Worm (Caenorhabditis elegans): Measurements from ENCODE around the gene gtf-2F2.

DNA sequence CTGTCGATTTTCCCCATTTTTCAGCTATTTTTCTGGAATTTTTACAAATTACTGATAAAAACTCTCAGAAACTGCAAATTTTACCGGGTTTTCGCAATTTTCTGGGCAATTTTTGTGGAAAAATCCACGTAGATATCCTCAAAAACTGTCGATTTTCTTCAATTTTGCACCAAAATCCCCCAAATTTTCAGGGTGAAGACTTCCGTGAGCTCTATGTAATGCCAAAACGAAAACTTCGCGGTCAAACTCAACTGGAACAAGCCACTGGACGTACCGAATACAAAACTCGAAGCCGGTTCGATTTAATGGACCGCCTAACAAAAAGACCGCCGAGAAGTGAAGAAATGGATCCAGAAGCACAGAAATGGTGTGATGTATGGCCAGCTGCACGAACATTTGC is 12.0 kb upstream of the gtf-2F2 start:
- TF ChIP-seq nhr-11 (tag; optimal IDR thresholded peaks at IDR 0.05): no peak
- TF ChIP-seq nhr-77 (tag; optimal IDR thresholded peaks at IDR 0.05): no peak
- TF ChIP-seq dmd-4 (tag; optimal IDR thresholded peaks at IDR 0.05): no peak
- TF ChIP-seq ztf-4 (tag; optimal IDR thresholded peaks at IDR 0.05): no peak
- TF ChIP-seq lsy-2 (tag; optimal IDR thresholded peaks at IDR 0.05): no peak
- TF ChIP-seq nhr-237 (tag; optimal IDR thresholded peaks at IDR 0.05): no peak

Data from whole organism, L2 larva.